Worm (Caenorhabditis elegans): Measurements from ENCODE around the gene R07G3.8.

Gene R07G3.8

ce11 chrII:7620413-7620812 is at the start of gene R07G3.8:
Gene R07G3.8 (minus strand): TSS chrII:7620513.
- TF ChIP-seq daf-16 (GFP tag; optimal IDR thresholded peaks at IDR 0.05): no peak
- TF ChIP-seq daf-16 (tag; optimal IDR thresholded peaks at IDR 0.05): no peak
- TF ChIP-seq ceh-62 (tag; optimal IDR thresholded peaks at IDR 0.05): no peak
- TF ChIP-seq mes-2 (tag; optimal IDR thresholded peaks at IDR 0.05; ENCODE audit: poor library complexity, severe bottlenecking): no peak
- no peak for TF ChIP-seq zfp-2 (tag; optimal IDR thresholded peaks at IDR 0.05)
- TF ChIP-seq Y5F2A.4 (GFP tag; optimal IDR thresholded peaks at IDR 0.05): no peak
- TF ChIP-seq lsy-2 (tag; optimal IDR thresholded peaks at IDR 0.05): no peak
- no peak for TF ChIP-seq F10B5.3 (tag; optimal IDR thresholded peaks at IDR 0.05)
- TF ChIP-seq lin-1 (GFP tag; IDR thresholded peaks at IDR 0.05): no peak
- no peak for TF ChIP-seq nhr-41 (GFP tag; IDR thresholded peaks at IDR 0.05)
- TF ChIP-seq ztf-7 (tag; optimal IDR thresholded peaks at IDR 0.05): no peak
- no peak for TF ChIP-seq nhr-102 (tag; optimal IDR thresholded peaks at IDR 0.05)
- no peak for TF ChIP-seq ces-1 (GFP tag; optimal IDR thresholded peaks at IDR 0.05)
- no peak for TF ChIP-seq duxl-1 (tag; optimal IDR thresholded peaks at IDR 0.05; ENCODE audit: poor library complexity)

ce11 chrII:7670039-7670438 is 49.7 kb upstream of the R07G3.8 start:
- no peak for TF ChIP-seq zip-2 (tag; optimal IDR thresholded peaks at IDR 0.05)
- TF ChIP-seq ceh-28 (tag; optimal IDR thresholded peaks at IDR 0.05): peak; percentile 80

- peak; percentile 50 for TF ChIP-seq hlh-11 (tag; optimal IDR thresholded peaks at IDR 0.05)
- peak in 1 of 2 experiments; percentile 28 for TF ChIP-seq unc-62 (GFP tag; optimal IDR thresholded peaks at IDR 0.05 in 1 of 2)
- TF ChIP-seq unc-62 (tag; optimal IDR thresholded peaks at IDR 0.05): no peak
- TF ChIP-seq zip-11 (GFP tag; IDR thresholded peaks at IDR 0.05): no peak
- TF ChIP-seq daf-16 (GFP tag; optimal IDR thresholded peaks at IDR 0.05): no peak
- peak; percentile 23 for TF ChIP-seq daf-16 (tag; optimal IDR thresholded peaks at IDR 0.05)
- TF ChIP-seq mes-2 (tag; optimal IDR thresholded peaks at IDR 0.05; ENCODE audit: poor library complexity, severe bottlenecking): peak; percentile 63
- peak; percentile 68 for TF ChIP-seq mep-1 (tag; optimal IDR thresholded peaks at IDR 0.05)
- TF ChIP-seq lin-13 (GFP tag; optimal IDR thresholded peaks at IDR 0.05): peak; percentile 53
- no peak for TF ChIP-seq saeg-2 (GFP tag; IDR thresholded peaks at IDR 0.05)
- TF ChIP-seq rbr-2 (tag; optimal IDR thresholded peaks at IDR 0.05): peak; percentile 48
- TF ChIP-seq tra-1 (GFP tag; IDR thresholded peaks at IDR 0.05): no peak
- peak; percentile 57 for TF ChIP-seq aha-1 (tag)
- TF ChIP-seq hif-1 (tag; optimal IDR thresholded peaks at IDR 0.05): peak in 1 of 2 experiments; percentile 11
- peak; percentile 38 for TF ChIP-seq hlh-30 (tag; optimal IDR thresholded peaks at IDR 0.05; ENCODE audit: insufficient read depth)
- TF ChIP-seq hmg-1.1 (GFP tag; IDR thresholded peaks at IDR 0.05): peak; percentile 52
- TF ChIP-seq nhr-25 (tag; optimal IDR thresholded peaks at IDR 0.05; ENCODE audit: borderline replicate concordance, insufficient read depth): peak; percentile 40
- no peak for TF ChIP-seq ZK337.2 (GFP tag; IDR thresholded peaks at IDR 0.05)
- TF ChIP-seq nhr-77 (tag; optimal IDR thresholded peaks at IDR 0.05): peak; percentile 63
- peak; percentile 50 for TF ChIP-seq dve-1 (tag; optimal IDR thresholded peaks at IDR 0.05; ENCODE audit: insufficient read depth)
- TF ChIP-seq mdl-1 (tag; optimal IDR thresholded peaks at IDR 0.05): peak in 1 of 2 experiments; percentile 34
- peak; percentile 18 for TF ChIP-seq dpl-1 (GFP tag; optimal IDR thresholded peaks at IDR 0.05)
- TF ChIP-seq mxl-3 (GFP tag; optimal IDR thresholded peaks at IDR 0.05): peak; percentile 0
- TF ChIP-seq Y105C5A.15 (GFP tag; IDR thresholded peaks at IDR 0.05): no peak
- no peak for TF ChIP-seq fos-1 (tag; optimal IDR thresholded peaks at IDR 0.05)
- peak; percentile 31 for TF ChIP-seq nhr-6 (tag; optimal IDR thresholded peaks at IDR 0.05)
- TF ChIP-seq daf-12 (tag; optimal IDR thresholded peaks at IDR 0.05): no peak
- TF ChIP-seq lsy-2 (tag; optimal IDR thresholded peaks at IDR 0.05): peak in 1 of 2 experiments; percentile 58
- peak; percentile 57 for TF ChIP-seq nhr-28 (tag; optimal IDR thresholded peaks at IDR 0.05)
Measured at ce11 chrII:7669409-7669808, 49.1 kb upstream of the R07G3.8 start.
